Fruit fly (Drosophila melanogaster): ENCODE results near the gene CG12983.

The CG12983 gene

dm6 chr3L:20944180-20944579 lies 22.4 kb downstream of the CG12983 start (continued):
- TF ChIP-seq CG7987 (GFP tag; optimal IDR thresholded peaks at IDR 0.05) (peak; percentile 42), BtbVII (GFP tag; optimal IDR thresholded peaks at IDR 0.05) (no peak), CG5953 (GFP tag; IDR thresholded peaks at IDR 0.05) (no peak), tap (tag; optimal IDR thresholded peaks at IDR 0.05) (no peak), Atf6 (GFP tag; IDR thresholded peaks at IDR 0.05) (no peak), CG6175 (GFP tag; IDR thresholded peaks at IDR 0.05) (no peak), corto (GFP tag; optimal IDR thresholded peaks at IDR 0.05) (no peak), CG33213 (GFP tag; optimal IDR thresholded peaks at IDR 0.05) (no peak), CG15269 (tag; optimal IDR thresholded peaks at IDR 0.05) (no peak), H15 (GFP tag; IDR thresholded peaks at IDR 0.05) (no peak), trem (tag; optimal IDR thresholded peaks at IDR 0.05) (peak; percentile 3), ftz-f1 (GFP tag; optimal IDR thresholded peaks at IDR 0.05) (no peak), wdn (GFP tag; IDR thresholded peaks at IDR 0.05) (no peak), CG14860 (GFP tag; IDR thresholded peaks at IDR 0.05; ENCODE audit: partially characterized antibody) (no peak), bab2 (GFP tag; optimal IDR thresholded peaks at IDR 0.05) (peak; percentile 53), seq (GFP tag; IDR thresholded peaks at IDR 0.05) (no peak), CG12391 (tag; optimal IDR thresholded peaks at IDR 0.05) (peak; percentile 19), klu (GFP tag; IDR thresholded peaks at IDR 0.05) (no peak), run (tag; optimal IDR thresholded peaks at IDR 0.05) (no peak), maf-S (GFP tag; optimal IDR thresholded peaks at IDR 0.05) (no peak), tna (GFP tag; IDR thresholded peaks at IDR 0.05; ENCODE audit: partially characterized antibody) (no peak), Meics (GFP tag; optimal IDR thresholded peaks at IDR 0.05) (no peak), Atf-2 (GFP tag; optimal IDR thresholded peaks at IDR 0.05) (no peak), kah (GFP tag; optimal IDR thresholded peaks at IDR 0.05) (no peak), CG2120 (GFP tag; optimal IDR thresholded peaks at IDR 0.05) (no peak), CG32767 (GFP tag; IDR thresholded peaks at IDR 0.05) (no peak), Atf3 (GFP tag; optimal IDR thresholded peaks at IDR 0.05) (peak; percentile 9), CG34376 (GFP tag; optimal IDR thresholded peaks at IDR 0.05) (no peak), dm (GFP tag; optimal IDR thresholded peaks at IDR 0.05) (no peak), Ada2b (GFP tag; IDR thresholded peaks at IDR 0.05) (no peak), CG8359 (GFP tag; optimal IDR thresholded peaks at IDR 0.05; ENCODE audit: borderline replicate concordance) (no peak), Nf-YA (GFP tag; IDR thresholded peaks at IDR 0.05) (0 out of 2 replicates have a peak, but pooled peaks have one; percentile 14), gt (GFP tag; IDR thresholded peaks at IDR 0.05) (no peak), CG10267 (tag; optimal IDR thresholded peaks at IDR 0.05) (no peak), CG2116 (GFP tag; optimal IDR thresholded peaks at IDR 0.05) (peak; percentile 22), tgo (GFP tag; IDR thresholded peaks at IDR 0.05) (no peak), bbx (GFP tag; IDR thresholded peaks at IDR 0.05; ENCODE audit: partially characterized antibody) (no peak), pros (GFP tag; optimal IDR thresholded peaks at IDR 0.05) (no peak), D19A (tag; optimal IDR thresholded peaks at IDR 0.05) (peak; percentile 21), bcd (GFP tag; optimal IDR thresholded peaks at IDR 0.05) (peak; percentile 24), CG18011 (GFP tag; optimal IDR thresholded peaks at IDR 0.05) (no peak), zf30C (GFP tag; optimal IDR thresholded peaks at IDR 0.05) (no peak), pum (GFP tag; optimal IDR thresholded peaks at IDR 0.05) (no peak), CG12219 (GFP tag; optimal IDR thresholded peaks at IDR 0.05) (peak; percentile 25), HLHmδ (GFP tag; optimal IDR thresholded peaks at IDR 0.05) (peak; percentile 35), Optix (GFP tag; IDR thresholded peaks at IDR 0.05) (no peak), cwo (GFP tag; optimal IDR thresholded peaks at IDR 0.05) (no peak), CG11398 (GFP tag; optimal IDR thresholded peaks at IDR 0.05) (peak; percentile 59), Dref (GFP tag; IDR thresholded peaks at IDR 0.05) (no peak), rib (GFP tag; IDR thresholded peaks at IDR 0.05) (no peak), ap (GFP tag; IDR thresholded peaks at IDR 0.05) (no peak), h (optimal IDR thresholded peaks at IDR 0.05) (no peak)
